Fruit fly (Drosophila melanogaster) S2 (cell line): ENCODE measurements around the gene bun.

Experiments used
- CG8478 ChIP-seq: fragments of >200 bp; optimal IDR thresholded peaks from 2 replicates; lab custom pipeline; 2018
- CTCF ChIP-seq, 2 experiments: fragments of >200 bp; optimal IDR thresholded peaks; 2 replicates each; lab custom pipeline; 2018

Gene bun

DNA sequence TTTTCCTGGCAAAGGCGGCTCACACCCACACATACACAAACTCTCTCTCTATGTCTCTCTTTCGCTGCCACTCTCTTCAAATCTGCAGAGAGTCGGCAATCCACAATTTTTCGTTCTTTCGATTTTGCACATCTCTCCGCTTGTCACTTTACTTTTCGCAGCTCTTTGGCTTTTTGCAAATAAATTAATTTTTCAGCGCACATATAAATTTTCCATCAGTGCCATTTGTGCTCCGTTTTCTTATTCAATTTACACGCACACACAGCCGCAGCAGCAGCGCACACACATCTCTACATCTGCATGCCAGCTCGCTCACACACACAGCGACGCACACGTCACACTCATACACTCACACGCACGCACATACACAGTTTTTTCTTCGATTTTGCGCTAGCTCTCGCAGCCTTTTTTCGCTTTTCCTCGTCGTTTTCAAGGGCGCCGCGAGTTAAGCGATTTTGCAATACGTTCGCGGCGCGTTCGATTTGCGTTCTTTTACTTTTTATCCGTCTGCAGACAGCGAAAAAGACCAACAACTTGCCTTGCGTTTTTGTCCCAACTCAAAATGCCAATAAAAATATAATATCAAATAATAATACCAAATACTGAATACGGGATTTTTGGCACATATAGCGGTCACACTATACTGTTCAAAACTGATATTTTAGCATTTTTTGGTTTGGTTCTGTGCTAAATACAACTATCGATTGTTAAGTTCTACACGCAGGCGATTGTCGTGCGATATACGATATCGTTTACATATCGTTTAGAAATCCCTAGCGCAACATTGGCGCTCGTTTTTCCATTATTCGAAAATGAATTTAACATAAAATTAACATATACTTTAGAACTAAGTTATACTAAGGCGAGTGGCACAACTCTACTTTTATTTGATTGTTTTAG, at the start of gene bun:
TSS of gene bun (minus strand) at position 569 of the 900 bp plus-strand sequence.
- TF ChIP-seq CG8478 (lab: Kevin White, UChicago) (no peak), CTCF (optimal IDR thresholded peaks at IDR 0.05; lab: Kevin White, UChicago) (peak in 1 of 2 experiments; percentile 50)

DNA sequence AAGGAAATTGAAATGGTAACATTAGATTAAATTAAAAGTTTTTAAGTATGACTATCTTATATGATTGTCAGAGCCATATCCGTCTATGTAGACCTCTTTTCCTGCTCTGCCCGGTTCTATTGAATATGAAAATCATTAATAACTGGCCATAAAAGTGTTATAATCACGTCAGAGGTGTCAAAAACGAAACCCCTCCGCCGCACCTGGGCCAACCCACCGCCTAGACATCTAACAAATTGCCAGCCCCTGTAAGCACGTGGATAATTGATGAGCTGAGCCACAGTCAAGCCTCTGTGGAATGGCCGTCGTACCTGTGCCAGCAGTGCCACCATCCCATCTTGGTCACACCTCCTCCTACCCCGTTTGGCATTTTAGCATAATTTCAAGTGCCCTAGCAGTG, 49.4 kb upstream of the bun start:
- TF ChIP-seq CTCF (optimal IDR thresholded peaks at IDR 0.05; lab: Kevin White, UChicago): no peak
- no peak for TF ChIP-seq CG8478 (lab: Kevin White, UChicago)

DNA sequence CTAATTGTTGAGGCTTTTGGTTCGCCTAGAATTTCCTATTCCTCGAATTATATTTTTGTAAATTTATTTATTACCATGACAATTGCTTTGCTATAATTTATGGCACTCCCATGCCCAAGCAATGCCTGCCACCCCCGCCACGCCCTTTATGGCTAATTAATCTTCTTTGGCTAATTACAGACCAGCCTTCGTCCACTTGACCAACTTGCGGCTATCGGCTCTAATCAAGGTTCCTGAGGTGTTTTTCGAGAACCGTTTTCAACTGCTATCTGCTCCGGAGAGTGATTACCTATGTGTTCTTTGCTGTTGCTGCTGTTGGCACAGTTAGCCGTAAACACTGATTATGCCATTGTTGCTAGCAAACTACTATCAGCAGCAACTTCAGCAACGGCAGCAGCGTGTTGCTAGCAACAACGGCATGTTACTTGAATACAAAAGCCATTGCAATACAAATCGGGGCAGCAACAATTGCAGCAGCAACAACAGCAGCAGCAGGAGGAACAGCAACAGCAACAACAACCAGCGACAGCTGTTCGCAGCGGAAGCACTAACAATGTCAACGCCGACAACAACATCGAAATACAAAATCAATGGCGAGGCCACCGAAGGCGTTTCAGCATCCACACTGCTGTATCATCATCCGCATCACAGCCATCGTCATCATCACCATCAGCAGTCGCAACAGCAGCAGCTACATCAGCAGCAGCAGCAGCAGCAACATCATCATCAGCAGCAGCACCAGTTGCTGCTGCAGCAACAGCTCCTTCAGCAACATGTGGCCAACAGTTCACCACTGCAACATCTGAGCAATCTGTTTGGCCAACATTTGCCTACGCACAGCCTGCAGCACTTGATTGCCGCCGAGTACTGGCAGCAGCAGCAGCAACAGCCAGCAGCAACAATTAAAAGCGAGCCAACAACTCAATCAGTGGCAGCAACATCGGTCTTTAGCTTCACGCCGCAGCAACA, 47.3 kb upstream of the bun start:
- TF ChIP-seq CTCF (optimal IDR thresholded peaks at IDR 0.05; lab: Kevin White, UChicago): no peak
- no peak for TF ChIP-seq CG8478 (lab: Kevin White, UChicago)

DNA sequence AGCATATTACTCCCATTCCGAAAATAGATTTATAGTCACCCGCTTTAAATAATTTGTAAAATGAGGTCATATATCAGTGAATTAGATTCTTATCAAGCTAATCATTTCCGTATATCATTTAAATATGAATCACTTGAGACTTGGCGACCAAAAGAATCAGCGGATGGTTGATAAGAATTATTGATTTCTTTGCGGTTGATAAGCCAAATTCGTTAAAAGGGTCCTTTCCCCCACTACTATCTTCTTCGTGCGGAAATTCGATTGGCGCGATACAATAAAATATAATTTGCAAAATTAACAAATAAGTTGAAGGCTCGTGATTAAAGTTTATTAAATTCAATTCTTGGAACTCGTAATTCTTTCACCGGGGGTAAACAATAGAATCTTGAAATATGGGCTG, 43.5 kb upstream of the bun start:
- no peak for TF ChIP-seq CG8478 (lab: Kevin White, UChicago)
- TF ChIP-seq CTCF (optimal IDR thresholded peaks at IDR 0.05; lab: Kevin White, UChicago): no peak

DNA sequence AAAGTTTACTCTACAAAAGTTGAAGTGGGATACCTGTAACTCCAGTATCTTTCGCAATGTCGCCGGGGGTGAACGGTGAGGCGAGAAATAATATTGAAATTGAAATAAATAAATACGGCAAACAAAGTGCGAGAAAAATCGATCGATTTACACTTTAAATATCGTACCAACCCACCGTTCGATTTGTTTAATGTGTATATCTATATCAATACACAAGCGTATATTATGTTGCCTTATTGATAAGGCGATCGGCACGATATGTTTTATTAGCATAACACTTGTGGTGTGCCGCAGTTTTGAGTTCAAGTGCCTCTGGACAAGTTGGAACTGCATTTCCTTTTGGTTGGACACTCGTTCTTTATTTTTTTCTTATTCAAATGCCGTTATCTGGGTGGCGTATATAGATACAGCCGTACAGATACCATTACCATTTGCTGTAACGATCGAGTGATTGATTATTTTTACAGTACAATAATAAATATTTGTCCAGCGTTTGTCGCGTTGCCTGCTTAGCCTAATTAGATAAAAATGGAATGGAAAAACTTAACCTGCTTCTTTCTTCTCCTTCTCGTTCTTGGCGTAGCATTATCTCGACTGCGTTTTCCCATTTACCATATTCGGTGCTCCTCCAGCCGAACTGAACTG, 42.6 kb upstream of the bun start:
- TF ChIP-seq CTCF (optimal IDR thresholded peaks at IDR 0.05; lab: Kevin White, UChicago) (no peak), CG8478 (lab: Kevin White, UChicago) (no peak)

DNA sequence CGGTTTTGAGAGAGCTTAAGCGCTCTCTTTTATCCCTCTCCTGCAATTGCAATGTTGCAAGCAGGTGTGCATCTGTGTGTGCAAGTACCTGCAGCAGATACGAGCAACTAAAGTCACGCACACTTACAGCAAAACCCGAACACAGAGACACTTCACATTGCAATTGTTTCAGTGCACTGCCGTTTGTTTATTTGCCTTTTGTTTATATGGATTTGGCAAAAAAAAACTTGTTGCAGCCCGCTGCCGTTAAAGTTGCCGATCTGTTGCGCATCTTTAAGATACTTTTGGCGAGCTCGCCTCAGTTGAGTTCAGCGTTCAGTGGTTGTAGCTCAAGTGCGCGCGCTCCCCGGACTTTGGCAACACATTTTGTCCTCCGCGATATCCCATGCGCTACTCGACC, 40.9 kb upstream of the bun start, which contains the start of gene nub:
TSS of gene nub (plus strand) at position 301 of the 400 bp plus-strand sequence.
- no peak for TF ChIP-seq CG8478 (lab: Kevin White, UChicago)
- TF ChIP-seq CTCF (optimal IDR thresholded peaks at IDR 0.05; lab: Kevin White, UChicago): no peak

DNA sequence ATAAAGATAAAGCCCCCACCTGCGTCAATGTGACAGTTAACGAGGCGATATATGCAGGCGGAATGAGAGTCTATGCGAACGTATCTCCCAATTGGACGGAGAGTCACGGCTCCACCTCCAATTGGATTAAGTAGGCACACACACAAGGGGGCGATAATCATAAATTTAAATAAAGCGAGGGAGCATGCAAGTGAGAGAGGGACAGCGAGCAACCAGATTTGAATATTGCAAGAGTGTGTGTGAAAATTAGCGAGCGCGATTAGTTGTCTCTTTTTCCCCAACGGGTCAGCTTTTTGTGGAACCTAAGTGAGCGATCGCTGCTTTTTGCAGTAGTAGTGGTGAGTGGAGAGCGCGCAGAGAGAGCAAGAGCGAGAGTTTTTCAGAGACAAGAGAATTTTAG, 40.4 kb upstream of the bun start:
- TF ChIP-seq CG8478 (lab: Kevin White, UChicago) (peak; percentile 74), CTCF (optimal IDR thresholded peaks at IDR 0.05; lab: Kevin White, UChicago) (no peak)

DNA sequence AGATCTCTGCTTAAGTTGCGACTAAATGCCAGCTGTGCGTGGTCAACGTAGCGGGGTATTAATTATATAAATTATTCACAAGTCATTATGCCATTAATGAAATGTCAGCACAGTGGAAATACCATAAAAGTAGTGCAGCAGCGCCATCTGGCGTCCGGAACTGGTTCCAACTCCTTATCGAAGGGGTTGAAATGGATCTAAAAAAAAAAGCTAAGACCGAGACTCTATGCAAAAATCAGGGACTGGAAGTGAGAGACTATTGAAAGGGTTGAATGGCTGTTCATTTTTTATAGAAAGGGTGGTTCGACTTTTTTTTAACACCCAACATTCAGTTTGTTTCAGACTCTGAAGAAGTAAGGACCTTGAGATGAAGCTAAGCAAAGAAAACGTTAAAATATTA, 32.7 kb upstream of the bun start:
- peak; percentile 64 to 79 for TF ChIP-seq CTCF (optimal IDR thresholded peaks at IDR 0.05; lab: Kevin White, UChicago)
- TF ChIP-seq CG8478 (lab: Kevin White, UChicago): no peak

DNA sequence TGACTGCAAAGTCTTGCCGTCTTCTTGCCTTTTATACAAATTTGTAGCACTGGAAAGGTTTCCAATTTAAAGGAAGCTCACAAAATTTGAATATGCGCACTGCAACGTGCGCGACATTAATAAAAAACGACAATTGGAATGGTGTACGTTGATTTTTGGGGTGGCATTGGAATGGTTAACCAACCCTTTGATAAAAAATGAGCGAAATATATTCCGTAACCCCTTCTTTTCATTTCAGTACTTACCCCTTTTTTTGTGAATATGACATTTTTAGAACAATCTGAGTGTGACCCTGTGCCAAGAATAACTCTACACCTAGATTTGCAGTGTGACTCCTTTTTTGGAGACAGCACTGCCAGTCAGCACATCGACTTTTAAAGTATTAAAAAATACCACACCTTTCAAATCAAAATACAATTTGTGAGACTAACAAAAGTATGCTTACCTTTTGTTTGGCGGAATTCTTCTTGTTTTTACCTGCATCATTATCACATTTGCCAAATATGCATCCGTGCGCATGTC, 28.6 kb upstream of the bun start:
- TF ChIP-seq CTCF (optimal IDR thresholded peaks at IDR 0.05; lab: Kevin White, UChicago): no peak

DNA sequence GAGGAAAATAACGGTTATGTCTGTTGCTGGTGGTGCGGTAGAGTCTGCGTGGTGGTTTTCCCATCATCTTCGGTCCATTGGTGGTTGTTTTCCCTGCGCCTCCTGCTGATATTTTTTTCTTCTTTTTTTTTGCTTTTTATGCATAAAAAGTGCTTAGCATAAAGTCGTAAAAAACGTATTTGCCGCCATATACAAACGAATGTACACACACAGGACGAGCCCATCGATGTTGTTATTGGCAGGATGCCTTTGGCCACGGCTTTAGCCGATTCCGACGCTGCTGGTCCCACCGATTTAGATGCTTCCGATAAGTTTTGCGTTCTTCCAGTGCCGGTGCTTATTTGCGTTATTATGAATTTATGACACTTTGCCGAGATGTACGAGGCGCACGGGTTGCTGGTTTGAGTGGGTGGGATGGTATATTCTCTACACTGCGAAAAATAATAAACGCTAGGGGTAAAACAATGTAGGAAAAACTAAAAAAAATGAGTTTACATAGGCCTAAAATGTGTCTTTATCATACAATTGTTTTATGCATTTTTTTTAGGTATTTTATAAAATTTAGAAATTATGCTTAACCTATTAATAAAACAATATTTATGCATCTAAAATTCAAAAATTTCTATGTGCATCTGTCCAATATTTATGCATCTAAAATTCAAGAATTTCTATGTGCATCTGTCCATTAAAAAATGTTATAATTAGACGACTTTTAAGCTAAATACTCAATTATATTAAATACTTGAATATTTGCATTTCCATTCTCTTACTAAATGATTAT, 20.7 kb upstream of the bun start:
- TF ChIP-seq CTCF (optimal IDR thresholded peaks at IDR 0.05; lab: Kevin White, UChicago) (no peak), CG8478 (lab: Kevin White, UChicago) (no peak)

DNA sequence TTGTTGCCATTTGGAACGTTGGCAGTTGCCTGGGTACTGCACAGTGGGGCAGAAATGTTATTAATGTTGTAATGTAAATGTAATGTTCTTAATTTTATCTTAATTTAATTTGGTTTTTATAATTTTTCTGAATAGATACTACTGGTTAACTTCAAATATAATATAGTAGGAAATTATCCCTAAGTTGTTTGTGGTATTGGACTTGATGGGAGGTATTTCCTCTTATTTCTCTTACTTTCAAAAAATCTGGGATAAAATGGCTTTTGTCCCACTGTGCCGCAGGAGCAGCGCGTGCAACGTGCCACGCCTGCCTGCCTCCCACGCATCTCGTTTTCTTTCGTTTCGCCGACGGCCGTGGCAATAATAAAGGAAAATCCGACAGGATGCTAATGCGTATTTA, 2.5 kb upstream of the bun start:
- no peak for TF ChIP-seq CG8478 (lab: Kevin White, UChicago)
- no peak for TF ChIP-seq CTCF (optimal IDR thresholded peaks at IDR 0.05; lab: Kevin White, UChicago)

DNA sequence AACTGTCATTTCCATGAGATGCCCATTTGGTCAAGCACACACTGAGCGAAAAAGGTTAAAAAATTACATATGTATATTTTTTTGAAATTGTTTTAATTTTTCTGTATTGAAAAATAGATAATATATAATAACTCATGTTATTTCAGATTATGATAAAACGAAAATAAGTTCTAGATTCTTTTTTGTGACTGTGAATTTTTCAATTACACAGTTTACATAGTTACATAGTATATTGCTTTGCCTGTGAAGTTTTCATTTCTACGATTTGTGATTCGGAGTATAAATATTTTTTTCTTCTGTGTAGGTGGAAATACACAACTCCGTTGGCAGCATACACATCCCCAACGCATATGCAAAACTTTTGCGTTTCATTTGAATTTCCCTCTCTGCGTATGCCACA, 1.9 kb upstream of the bun start:
- no peak for TF ChIP-seq CTCF (optimal IDR thresholded peaks at IDR 0.05; lab: Kevin White, UChicago)
- no peak for TF ChIP-seq CG8478 (lab: Kevin White, UChicago)

DNA sequence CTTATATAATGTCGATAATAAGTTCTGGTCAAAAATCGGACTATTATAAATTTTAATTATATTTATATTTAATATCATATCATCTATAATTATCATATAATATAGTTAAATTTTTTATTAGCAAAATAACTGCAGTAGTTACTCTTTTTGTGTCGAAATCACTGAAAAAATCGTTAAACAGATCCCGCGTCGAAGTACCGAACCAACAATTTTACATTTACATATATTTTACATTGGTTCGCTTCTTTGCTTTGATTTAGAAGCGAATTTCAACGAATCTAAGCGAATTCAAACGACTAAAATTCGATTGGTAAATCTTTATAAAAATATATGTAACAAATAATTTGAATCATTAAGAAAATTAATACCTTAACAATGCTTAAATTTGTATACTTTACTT, 555 bp upstream of the bun start:
- TF ChIP-seq CTCF (optimal IDR thresholded peaks at IDR 0.05; lab: Kevin White, UChicago): peak in 1 of 2 experiments; percentile 46
- TF ChIP-seq CG8478 (lab: Kevin White, UChicago): no peak
